Worm (Caenorhabditis elegans) whole organism, L4/young adult: ENCODE results near the gene dex-1.

ENCODE experiments used
- W03F9.2 ChIP-seq: fragments of 150-350 bp; optimal IDR thresholded peaks from 2 replicates; lab custom pipeline; 2014; ENCODE audit warnings: missing biosample characterization, missing genetic modification characterization
- dao-5 ChIP-seq: sonication (generic microtip); optimal IDR thresholded peaks from 2 replicates; lab custom pipeline; 2016; ENCODE audit warnings: missing genotype, missing genetic modification characterization, moderate library complexity, missing compliant biosample characterization
- him-1 ChIP-seq: sonication (generic microtip); optimal IDR thresholded peaks from 2 replicates; lab custom pipeline; 2016; ENCODE audit warnings: missing genotype, missing genetic modification reagents, missing genetic modification characterization, missing compliant biosample characterization

ce11 chrIII:5478011-5478410, 47.9 kb upstream of the dex-1 start, which contains the start of gene R02F2.10:
- no peak for TF ChIP-seq him-1 (tag; lab: Kevin White, UChicago)
- TF ChIP-seq dao-5 (tag; lab: Kevin White, UChicago): no peak
- TF ChIP-seq W03F9.2 (tag; lab: Kevin White, UChicago): no peak
